Fruit fly (Drosophila melanogaster) whole organism, embryonic: ENCODE data around the gene Pi3K21B.

ENCODE experiments used
- Atf6 ChIP-seq: fragments of 200-800 bp; sonication (Bioruptor generic); IDR thresholded peaks from 2 replicates; pipeline ENCODE4 v1.3.6; 2022; ENCODE audit warnings: missing biosample characterization, missing genetic modification characterization
- CG10366 ChIP-seq: fragments of 200-800 bp; sonication (Bioruptor generic); IDR thresholded peaks from 2 replicates; pipeline ENCODE4 v1.3.6; 2022; ENCODE audit warnings: missing biosample characterization, missing genetic modification characterization
- CG10431 ChIP-seq: fragments of 200-800 bp; sonication (Bioruptor generic); optimal IDR thresholded peaks from 3 replicates; lab custom pipeline; 2018; ENCODE audit warnings: missing biosample characterization, mild to moderate bottlenecking, missing genetic modification characterization
- CG10543 ChIP-seq: fragments of 200-800 bp; sonication (Bioruptor generic); optimal IDR thresholded peaks from 3 replicates; lab custom pipeline; 2017; ENCODE audit warnings: missing biosample characterization, mild to moderate bottlenecking, missing genetic modification characterization, moderate library complexity
- CG11247 ChIP-seq: fragments of 200-800 bp; sonication (Bioruptor generic); IDR thresholded peaks from 2 replicates; pipeline ENCODE4 v1.3.6; 2022; ENCODE audit warnings: missing biosample characterization, missing genetic modification characterization
- CG11723 ChIP-seq: fragments of 200-800 bp; sonication (Bioruptor generic); optimal IDR thresholded peaks from 2 replicates; lab custom pipeline; 2017; ENCODE audit warnings: missing biosample characterization, mild to moderate bottlenecking, missing genetic modification characterization
- CG12071 ChIP-seq: fragments of 200-800 bp; sonication (Bioruptor generic); optimal IDR thresholded peaks from 3 replicates; lab custom pipeline; 2018; ENCODE audit warnings: missing biosample characterization, mild to moderate bottlenecking, missing genetic modification characterization
- CG12391 ChIP-seq: fragments of 200-800 bp; sonication (Bioruptor generic); optimal IDR thresholded peaks from 3 replicates; lab custom pipeline; 2018; ENCODE audit warnings: missing biosample characterization, mild to moderate bottlenecking, missing genetic modification characterization, moderate library complexity
- CG12659 ChIP-seq: fragments of 200-800 bp; sonication (Bioruptor generic); optimal IDR thresholded peaks from 3 replicates; lab custom pipeline; 2017; ENCODE audit warnings: mild to moderate bottlenecking, missing biosample characterization, missing genetic modification reagents, missing genetic modification characterization
- CG13287 ChIP-seq: fragments of 200-800 bp; sonication (Bioruptor generic); IDR thresholded peaks from 2 replicates; pipeline ENCODE4 v1.3.6; 2022; ENCODE audit warnings: missing biosample characterization, missing genetic modification characterization; ENCODE audit not compliant: partially characterized antibody
- CG14441 ChIP-seq: fragments of 200-800 bp; sonication (Bioruptor generic); IDR thresholded peaks from 2 replicates; pipeline ENCODE4 v1.3.6; 2022; ENCODE audit warnings: missing biosample characterization, missing genetic modification characterization
- CG15011 ChIP-seq: fragments of 200-800 bp; sonication (Bioruptor generic); optimal IDR thresholded peaks from 3 replicates; lab custom pipeline; 2018; ENCODE audit warnings: missing biosample characterization, mild to moderate bottlenecking, missing genetic modification characterization
- CG15073 ChIP-seq: fragments of 200-800 bp; sonication (Bioruptor generic); optimal IDR thresholded peaks from 2 replicates; lab custom pipeline; 2016; ENCODE audit warnings: missing biosample characterization, missing genetic modification characterization
- CG1602 ChIP-seq: fragments of 200-800 bp; sonication (Bioruptor generic); optimal IDR thresholded peaks from 3 replicates; lab custom pipeline; 2016; ENCODE audit warnings: missing biosample characterization, missing genetic modification characterization
- CG1832 ChIP-seq: fragments of 200-800 bp; sonication (Bioruptor generic); optimal IDR thresholded peaks from 2 replicates; lab custom pipeline; 2017; ENCODE audit warnings: missing biosample characterization, mild to moderate bottlenecking, missing genetic modification characterization, inconsistent platforms
- CG18476 ChIP-seq: fragments of 200-800 bp; sonication (Bioruptor generic); optimal IDR thresholded peaks from 2 replicates; lab custom pipeline; 2016; ENCODE audit warnings: missing biosample characterization, mild to moderate bottlenecking, missing genetic modification characterization
- CG31224 ChIP-seq: fragments of 200-800 bp; sonication (Bioruptor generic); IDR thresholded peaks from 2 replicates; pipeline ENCODE4 v1.3.6; 2022; ENCODE audit warnings: missing biosample characterization, missing genetic modification characterization
- CG32767 ChIP-seq: fragments of 200-800 bp; sonication (Bioruptor generic); IDR thresholded peaks from 2 replicates; pipeline ENCODE4 v1.3.6; 2022; ENCODE audit warnings: missing biosample characterization, missing genetic modification characterization
- CG34224 ChIP-seq: fragments of 200-800 bp; sonication (Bioruptor generic); IDR thresholded peaks from 3 replicates; pipeline ENCODE4 v1.3.6; 2022; ENCODE audit warnings: missing biosample characterization, missing genetic modification characterization; ENCODE audit not compliant: partially characterized antibody
- CG4360 ChIP-seq: fragments of 200-800 bp; sonication (Bioruptor generic); IDR thresholded peaks from 2 replicates; pipeline ENCODE4 v1.3.6; 2022; ENCODE audit warnings: missing biosample characterization, missing genetic modification characterization
- CG4730 ChIP-seq: fragments of 200-800 bp; sonication (Bioruptor generic); IDR thresholded peaks from 2 replicates; pipeline ENCODE4 v1.3.6; 2022; ENCODE audit warnings: missing biosample characterization, missing genetic modification characterization
- CG7745 ChIP-seq: fragments of 200-800 bp; sonication (Bioruptor generic); optimal IDR thresholded peaks from 2 replicates; lab custom pipeline; 2018; ENCODE audit warnings: missing biosample characterization, mild to moderate bottlenecking, missing genetic modification characterization, moderate library complexity
- CG7987 ChIP-seq: fragments of 200-800 bp; sonication (Bioruptor generic); optimal IDR thresholded peaks from 2 replicates; lab custom pipeline; 2018; ENCODE audit warnings: missing biosample characterization, mild to moderate bottlenecking, missing genetic modification characterization, moderate library complexity
- CG9797 ChIP-seq: fragments of 200-800 bp; sonication (Bioruptor generic); optimal IDR thresholded peaks from 3 replicates; lab custom pipeline; 2018; ENCODE audit warnings: missing biosample characterization, mild to moderate bottlenecking, missing genetic modification characterization
- CG9932 ChIP-seq: fragments of 200-800 bp; sonication (Bioruptor generic); IDR thresholded peaks from 2 replicates; pipeline ENCODE4 v1.3.6; 2022; ENCODE audit warnings: missing biosample characterization, missing genetic modification characterization
- Doc3 ChIP-seq: fragments of 200-800 bp; sonication (Bioruptor generic); IDR thresholded peaks from 3 replicates; pipeline ENCODE4 v1.3.6; 2022; ENCODE audit warnings: missing biosample characterization, missing genetic modification characterization; ENCODE audit not compliant: partially characterized antibody
- Hey ChIP-seq: fragments of 200-800 bp; sonication (Bioruptor generic); optimal IDR thresholded peaks from 3 replicates; lab custom pipeline; 2018; ENCODE audit warnings: missing biosample characterization, mild to moderate bottlenecking, missing genetic modification characterization
- Hsf ChIP-seq: fragments of 200-800 bp; sonication (Bioruptor generic); optimal IDR thresholded peaks from 3 replicates; lab custom pipeline; 2016; ENCODE audit warnings: missing biosample characterization, missing genetic modification characterization
- Max ChIP-seq: fragments of 200-800 bp; sonication (Bioruptor generic); optimal IDR thresholded peaks from 2 replicates; lab custom pipeline; 2016; ENCODE audit warnings: missing biosample characterization, mild to moderate bottlenecking, missing genetic modification characterization
- Meics ChIP-seq: fragments of 200-800 bp; sonication (Bioruptor generic); optimal IDR thresholded peaks from 2 replicates; lab custom pipeline; 2017; ENCODE audit warnings: missing biosample characterization, mild to moderate bottlenecking, missing genetic modification characterization
- Mrtf ChIP-seq: fragments of 200-800 bp; sonication (Bioruptor generic); IDR thresholded peaks from 3 replicates; pipeline ENCODE4 v1.3.6; 2022; ENCODE audit warnings: missing biosample characterization, missing genetic modification characterization
- Sox102F ChIP-seq: fragments of 200-800 bp; sonication (Bioruptor generic); optimal IDR thresholded peaks from 2 replicates; lab custom pipeline; 2018; ENCODE audit warnings: missing biosample characterization, mild to moderate bottlenecking, missing genetic modification characterization, moderate library complexity
- Ssrp ChIP-seq: fragments of 200-800 bp; sonication (Bioruptor generic); optimal IDR thresholded peaks from 2 replicates; lab custom pipeline; 2018; ENCODE audit warnings: missing biosample characterization, mild to moderate bottlenecking, missing genetic modification characterization, moderate library complexity
- YL-1 ChIP-seq: fragments of 200-800 bp; sonication (Bioruptor generic); optimal IDR thresholded peaks from 3 replicates; lab custom pipeline; 2017; ENCODE audit warnings: missing biosample characterization, mild to moderate bottlenecking, missing genetic modification characterization
- ac ChIP-seq: fragments of 200-800 bp; sonication (Bioruptor generic); optimal IDR thresholded peaks from 3 replicates; lab custom pipeline; 2017; ENCODE audit warnings: missing biosample characterization, mild to moderate bottlenecking, missing genetic modification characterization
- az2 ChIP-seq: fragments of 200-800 bp; sonication (Bioruptor generic); optimal IDR thresholded peaks from 3 replicates; lab custom pipeline; 2016; ENCODE audit warnings: missing biosample characterization, missing genetic modification characterization
- crp ChIP-seq, 2 experiments: fragments of 200-800 bp; sonication (Bioruptor generic); optimal IDR thresholded peaks; 2 replicates in 1 of 2; 3 replicates in 1 of 2; lab custom pipeline; 2017; ENCODE audit warnings: missing biosample characterization in 2 of 2, missing genetic modification characterization in 2 of 2, mild to moderate bottlenecking in 1 of 2, moderate library complexity in 1 of 2
- dati ChIP-seq: fragments of 200-800 bp; sonication (Bioruptor generic); IDR thresholded peaks from 2 replicates; pipeline ENCODE4 v1.3.6; 2022; ENCODE audit warnings: missing biosample characterization, missing genetic modification characterization
- fd3F ChIP-seq: fragments of 200-800 bp; sonication (Bioruptor generic); optimal IDR thresholded peaks from 2 replicates; lab custom pipeline; 2018; ENCODE audit warnings: missing biosample characterization, mild to moderate bottlenecking, missing genetic modification characterization, moderate library complexity
- kay ChIP-seq: fragments of 200-800 bp; sonication (Bioruptor generic); optimal IDR thresholded peaks from 2 replicates; lab custom pipeline; 2016; ENCODE audit warnings: missing biosample characterization, missing genetic modification characterization
- maf-S ChIP-seq: fragments of 200-800 bp; sonication (Bioruptor generic); optimal IDR thresholded peaks from 2 replicates; lab custom pipeline; 2016; ENCODE audit warnings: missing biosample characterization, missing genetic modification characterization
- ro ChIP-seq: fragments of 200-800 bp; sonication (Bioruptor generic); IDR thresholded peaks from 2 replicates; pipeline ENCODE4 v1.3.6; 2022; ENCODE audit warnings: missing biosample characterization, missing genetic modification characterization
- schlank ChIP-seq: fragments of 200-800 bp; sonication (Bioruptor generic); optimal IDR thresholded peaks from 2 replicates; lab custom pipeline; 2018; ENCODE audit warnings: missing biosample characterization, mild to moderate bottlenecking, missing genetic modification characterization
- shn ChIP-seq: fragments of 200-800 bp; sonication (Bioruptor generic); optimal IDR thresholded peaks from 3 replicates; lab custom pipeline; 2016; ENCODE audit warnings: missing biosample characterization, missing genetic modification characterization
- sima ChIP-seq: fragments of 200-800 bp; sonication (Bioruptor generic); optimal IDR thresholded peaks from 2 replicates; lab custom pipeline; 2016; ENCODE audit warnings: missing biosample characterization, missing genetic modification characterization
- tap ChIP-seq: fragments of 200-800 bp; optimal IDR thresholded peaks from 3 replicates; lab custom pipeline; 2019; ENCODE audit warnings: missing biosample characterization, mild to moderate bottlenecking, missing genetic modification characterization, moderate library complexity
- tll ChIP-seq, 2 experiments: fragments of 200-800 bp in 1 of 2; fragments of >200 bp in 1 of 2; sonication (Bioruptor generic) in 1 of 2; optimal IDR thresholded peaks; 2 replicates each; lab custom pipeline; 2017 to 2019; ENCODE audit warnings: missing biosample characterization in 2 of 2, missing genetic modification characterization in 2 of 2, mild to moderate bottlenecking in 1 of 2, moderate library complexity in 1 of 2
- toy ChIP-seq: fragments of 200-800 bp; sonication (Bioruptor generic); IDR thresholded peaks from 2 replicates; pipeline ENCODE4 v1.3.6; 2022; ENCODE audit warnings: missing biosample characterization, missing genetic modification characterization
- tup ChIP-seq: fragments of 200-800 bp; sonication (Bioruptor generic); optimal IDR thresholded peaks from 2 replicates; lab custom pipeline; 2016; ENCODE audit warnings: missing biosample characterization, mild to moderate bottlenecking, missing genetic modification characterization, moderate library complexity
- vvl ChIP-seq: fragments of 200-800 bp; sonication (Bioruptor generic); IDR thresholded peaks from 2 replicates; pipeline ENCODE4 v1.3.6; 2022; ENCODE audit warnings: missing biosample characterization, missing genetic modification characterization

Gene Pi3K21B

DNA sequence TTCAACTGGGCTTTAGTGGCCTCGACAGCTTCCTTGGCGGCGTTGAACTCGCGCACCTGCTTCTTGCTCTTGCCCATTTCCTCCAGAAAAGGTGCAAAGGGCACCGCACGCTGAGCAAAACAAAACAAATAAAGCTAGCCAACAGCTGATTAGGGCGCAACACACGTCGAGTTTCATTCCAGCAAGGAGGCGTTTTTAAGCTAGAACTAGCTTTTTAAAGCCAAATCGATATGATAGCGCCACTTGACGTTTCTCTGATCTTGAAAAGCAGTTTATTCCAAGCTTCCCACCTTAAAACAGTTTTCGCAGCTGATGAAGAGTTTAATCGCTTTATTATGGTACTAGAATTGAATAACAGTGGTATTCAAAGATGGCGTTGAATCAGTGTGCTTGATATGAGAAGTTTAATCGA is 14.6 kb upstream of the Pi3K21B start, which contains the start of gene CG11601 (continued):
- TF ChIP-seq CG34224 (no peak), YL-1 (GFP tag; lab: Kevin White, UChicago) (peak; percentile 22), Max (GFP tag; lab: Kevin White, UChicago) (no peak), CG11247 (peak; percentile 18; the same call in 1 of the 2 replicates), CG14441 (0 out of 2 replicates have a peak, but pooled peaks have one; percentile 26), Hey (tag; lab: Kevin White, UChicago) (no peak), CG7745 (tag; lab: Kevin White, UChicago) (no peak), fd3F (GFP tag; lab: Kevin White, UChicago) (peak; percentile 2), schlank (tag; lab: Kevin White, UChicago) (no peak), CG11723 (GFP tag; lab: Kevin White, UChicago) (no peak), CG31224 (GFP tag; lab: Robert Waterston, UW) (no peak), Doc3 (GFP tag; lab: Robert Waterston, UW) (no peak), CG15011 (GFP tag; lab: Kevin White, UChicago) (no peak), crp (GFP tag; optimal IDR thresholded peaks at IDR 0.05; lab: Kevin White, UChicago) (peak; percentile 42 to 91), ac (GFP tag; lab: Kevin White, UChicago) (no peak), Hsf (peak; percentile 49), CG12071 (GFP tag; lab: Kevin White, UChicago) (no peak), tap (tag; lab: Kevin White, UChicago) (no peak), CG12391 (tag; lab: Kevin White, UChicago) (peak; percentile 36), CG12659 (GFP tag; lab: Kevin White, UChicago) (peak; percentile 49), maf-S (GFP tag; lab: Kevin White, UChicago) (peak; percentile 33), shn (GFP tag; lab: Kevin White, UChicago) (peak; percentile 56), az2 (GFP tag; lab: Kevin White, UChicago) (no peak), CG9797 (GFP tag; lab: Kevin White, UChicago) (peak; percentile 14), CG10366 (GFP tag; lab: Robert Waterston, UW) (peak; percentile 33; the same call in 1 of the 2 replicates), Mrtf (no peak), CG4360 (GFP tag; lab: Robert Waterston, UW) (no peak), Atf6 (GFP tag; lab: Robert Waterston, UW) (peak; percentile 20; the same call in 1 of the 2 replicates), vvl (GFP tag; lab: Robert Waterston, UW) (peak; percentile 72), sima (GFP tag; lab: Kevin White, UChicago) (no peak), Ssrp (tag; lab: Kevin White, UChicago) (peak; percentile 11), CG10431 (GFP tag; lab: Kevin White, UChicago) (no peak), CG32767 (0 out of 2 replicates have a peak, but pooled peaks have one; percentile 27), Sox102F (GFP tag; lab: Kevin White, UChicago) (no peak), CG18476 (GFP tag; lab: Kevin White, UChicago) (no peak), tll (GFP tag; optimal IDR thresholded peaks at IDR 0.05; lab: Kevin White, UChicago) (no peak), toy (no peak), tup (GFP tag; lab: Kevin White, UChicago) (no peak), Meics (GFP tag; lab: Kevin White, UChicago) (no peak), CG7987 (no peak), dati (GFP tag; lab: Robert Waterston, UW) (no peak), CG13287 (GFP tag; lab: Robert Waterston, UW) (peak; percentile 63), ro (no peak), CG1602 (no peak), CG15073 (GFP tag; lab: Kevin White, UChicago) (no peak), kay (GFP tag; lab: Kevin White, UChicago) (peak; percentile 21), CG4730 (GFP tag; lab: Robert Waterston, UW) (no peak), CG10543 (GFP tag; lab: Kevin White, UChicago) (peak; percentile 31), CG1832 (GFP tag; lab: Kevin White, UChicago) (no peak), CG9932 (GFP tag; lab: Robert Waterston, UW) (peak; percentile 49)
